Worm (Caenorhabditis elegans): ENCODE measurements around the gene ttbk-2.2.

ce11 chrIV:5077918-5078317 is 11.1 kb upstream of the ttbk-2.2 start:
- no peak for TF ChIP-seq Y55F3AM.14 (GFP tag; optimal IDR thresholded peaks at IDR 0.05)
- no peak for TF ChIP-seq mdl-1 (tag; optimal IDR thresholded peaks at IDR 0.05)
- TF ChIP-seq nhr-12 (tag; optimal IDR thresholded peaks at IDR 0.05) = no peak
- no peak for TF ChIP-seq R02D3.7 (tag; optimal IDR thresholded peaks at IDR 0.05)
- no peak for TF ChIP-seq lin-13 (GFP tag; optimal IDR thresholded peaks at IDR 0.05)
- TF ChIP-seq elt-1 (tag; optimal IDR thresholded peaks at IDR 0.05) = no peak
- TF ChIP-seq elt-3 (tag; optimal IDR thresholded peaks at IDR 0.05) = no peak
- no peak for TF ChIP-seq skn-1 (tag; optimal IDR thresholded peaks at IDR 0.05)
- no peak for TF ChIP-seq egl-27 (tag; optimal IDR thresholded peaks at IDR 0.05)
- TF ChIP-seq ZK546.5 (tag; optimal IDR thresholded peaks at IDR 0.05) = no peak
- no peak for TF ChIP-seq ztf-11 (tag; optimal IDR thresholded peaks at IDR 0.05)
